Worm (Caenorhabditis elegans) whole organism, midembryonic: Measurements from ENCODE around the gene F36D3.16.

ENCODE experiments used
- flt-1 ChIP-seq: fragments of 200-800 bp; sonication (Bioruptor generic); IDR thresholded peaks from 2 replicates; pipeline ENCODE4 v1.3.6; 2022; ENCODE audit warnings: missing genetic modification characterization, missing compliant biosample characterization
- ref-1 ChIP-seq: fragments of 200-800 bp; sonication (Bioruptor generic); conservative IDR thresholded peaks from 2 replicates; pipeline ENCODE4 v1.3.6; 2022; ENCODE audit warnings: missing genetic modification reagents, missing genetic modification characterization, missing compliant biosample characterization
- ztf-29 ChIP-seq: fragments of 200-800 bp; sonication (Bioruptor generic); IDR thresholded peaks from 2 replicates; pipeline ENCODE4 v1.3.6; 2022; ENCODE audit warnings: missing genetic modification reagents, missing genetic modification characterization, missing compliant biosample characterization

DNA sequence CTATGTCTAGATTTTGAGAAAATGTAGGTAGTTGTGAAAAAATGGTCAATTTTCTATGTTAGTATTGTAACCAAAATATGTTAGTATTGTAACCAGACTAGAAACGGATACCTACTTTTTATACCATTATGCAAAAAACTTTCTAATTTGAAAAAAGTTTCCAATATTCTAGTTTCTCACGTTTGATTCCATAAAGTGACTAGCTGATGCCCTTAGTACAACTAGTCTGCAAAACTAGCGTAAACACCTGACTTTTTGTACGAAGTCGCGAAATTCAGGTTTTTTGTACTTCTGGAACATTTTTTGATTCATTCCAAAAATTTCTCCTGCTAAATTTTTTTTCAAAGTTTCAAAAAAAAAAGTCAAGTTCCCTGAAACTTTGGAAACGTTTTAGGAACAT, 40.2 kb downstream of the F36D3.16 start:
- TF ChIP-seq flt-1 (GFP tag; lab: Robert Waterston, UW), result no peak
- TF ChIP-seq ztf-29 (GFP tag; lab: Robert Waterston, UW), result no peak
- no peak for TF ChIP-seq ref-1 (GFP tag; lab: Robert Waterston, UW)
